Worm (Caenorhabditis elegans) whole organism, L1 larva: ENCODE results near the gene trcs-1.
A peak's percentile ranks its signal among the peaks of the same experiment; 100 is the strongest.

Experiments used
- elt-2 ChIP-seq: sonication (generic microtip); optimal IDR thresholded peaks from 2 replicates; lab custom pipeline; 2016; ENCODE audit warnings: missing genetic modification characterization, mild to moderate bottlenecking, inconsistent platforms, missing compliant biosample characterization, missing genetic modification reagents
- mdl-1 ChIP-seq, 2 experiments: fragments of 150-350 bp; optimal IDR thresholded peaks; 2 replicates each; lab custom pipeline; 2014 to 2017; ENCODE audit warnings: missing biosample characterization in 2 of 2, missing genetic modification characterization in 2 of 2, inconsistent platforms in 1 of 2

The trcs-1 gene

DNA sequence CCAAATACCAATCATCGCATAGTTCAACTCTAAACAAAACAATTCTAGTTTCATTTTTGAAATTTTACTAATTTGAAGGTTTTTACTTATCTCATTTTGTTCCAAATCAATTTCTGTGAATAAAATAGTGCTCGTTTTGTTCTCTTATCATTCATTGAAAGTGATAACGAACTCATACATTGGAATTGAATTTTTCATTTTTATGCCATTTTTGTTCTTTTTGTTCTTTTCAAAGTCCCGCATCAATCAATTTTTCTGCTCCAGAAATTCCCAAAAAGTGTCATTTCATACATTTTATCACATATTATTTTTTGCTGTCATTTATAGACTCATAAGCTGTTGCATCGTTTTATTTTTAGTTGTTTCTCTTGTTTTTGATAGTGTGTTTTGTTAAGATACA is 51.1 kb downstream of the trcs-1 start:
- TF ChIP-seq elt-2 (tag; lab: Kevin White, UChicago) (peak; percentile 39), mdl-1 (tag; optimal IDR thresholded peaks at IDR 0.05; lab: Kevin White, UChicago) (no peak)
